Worm (Caenorhabditis elegans) whole organism, L4 larva: ENCODE measurements around the gene T14G8.3.

Experiments used
- D1046.2 ChIP-seq: fragments of 200-800 bp; sonication (Bioruptor generic); IDR thresholded peaks from 2 replicates; pipeline ENCODE4 v1.3.6; 2022; ENCODE audit warnings: missing genetic modification characterization, missing compliant biosample characterization
- F10B5.3 ChIP-seq: sonication (generic microtip); optimal IDR thresholded peaks from 2 replicates; lab custom pipeline; 2016; ENCODE audit warnings: mild to moderate bottlenecking, missing genetic modification characterization, missing compliant biosample characterization
- F26F4.8 ChIP-seq: fragments of 200-800 bp; sonication (Bioruptor generic); conservative IDR thresholded peaks from 2 replicates; pipeline ENCODE4 v1.3.6; 2022; ENCODE audit warnings: missing genetic modification characterization, missing compliant biosample characterization
- F44E2.7 ChIP-seq: fragments of 200-800 bp; sonication (Bioruptor generic); IDR thresholded peaks from 2 replicates; pipeline ENCODE4 v2.1.2; 2022; ENCODE audit warnings: missing genetic modification characterization, missing compliant biosample characterization
- Y48G9A.11 ChIP-seq: fragments of 200-800 bp; sonication (Bioruptor generic); IDR thresholded peaks from 2 replicates; pipeline ENCODE4 v1.3.6; 2022; ENCODE audit warnings: missing genetic modification reagents, missing genetic modification characterization, missing compliant biosample characterization
- aha-1 ChIP-seq: fragments of 150-350 bp; peaks from one replicate; lab custom pipeline; 2014; ENCODE audit warnings: missing biosample characterization, missing genetic modification characterization
- ama-1 ChIP-seq: fragments of 150-350 bp; optimal IDR thresholded peaks from 2 replicates; lab custom pipeline; 2014; ENCODE audit warnings: inconsistent platforms, mixed read lengths
- arid-1 ChIP-seq: fragments of 200-800 bp; sonication (Bioruptor generic); conservative IDR thresholded peaks from 2 replicates; pipeline ENCODE4 v1.3.6; 2022; ENCODE audit warnings: missing genetic modification reagents, missing genetic modification characterization, missing compliant biosample characterization
- ceh-28 ChIP-seq: fragments of 150-350 bp; optimal IDR thresholded peaks from 2 replicates; lab custom pipeline; 2014; ENCODE audit warnings: missing biosample characterization, missing genetic modification reagents, missing genetic modification characterization
- ctbp-1 ChIP-seq: fragments of 200-800 bp; sonication (Bioruptor generic); IDR thresholded peaks from 2 replicates; pipeline ENCODE4 v1.3.6; 2022; ENCODE audit warnings: missing genetic modification reagents, missing genetic modification characterization, missing compliant biosample characterization
- daf-12 ChIP-seq: fragments of 150-350 bp; optimal IDR thresholded peaks from 2 replicates; lab custom pipeline; 2014; ENCODE audit warnings: missing biosample characterization, missing genetic modification reagents, missing genetic modification characterization
- daf-8 ChIP-seq: fragments of 200-800 bp; sonication (Bioruptor generic); IDR thresholded peaks from 2 replicates; pipeline ENCODE4 v1.3.6; 2022; ENCODE audit warnings: missing genetic modification characterization, missing compliant biosample characterization
- dmd-6 ChIP-seq: fragments of 200-800 bp; sonication (Bioruptor generic); IDR thresholded peaks from 2 replicates; pipeline ENCODE4 v1.3.6; 2022; ENCODE audit warnings: missing genetic modification reagents, missing genetic modification characterization, missing compliant biosample characterization
- dmd-8 ChIP-seq: fragments of 200-800 bp; sonication (Bioruptor generic); IDR thresholded peaks from 2 replicates; pipeline ENCODE4 v1.3.6; 2022; ENCODE audit warnings: missing genetic modification characterization, missing compliant biosample characterization
- dve-1 ChIP-seq: sonication (generic microtip); optimal IDR thresholded peaks from 2 replicates; lab custom pipeline; 2017; ENCODE audit warnings: antibody characterized with exemption, mild to moderate bottlenecking, missing genetic modification characterization, missing compliant biosample characterization; ENCODE audit not compliant: insufficient read depth
- egl-43 ChIP-seq: fragments of 200-800 bp; sonication (Bioruptor generic); IDR thresholded peaks from 2 replicates; pipeline ENCODE4 v1.3.6; 2022; ENCODE audit warnings: missing genetic modification reagents, missing genetic modification characterization, missing compliant biosample characterization
- hif-1 ChIP-seq, 2 experiments: sonication (generic microtip); optimal IDR thresholded peaks; 2 replicates each; lab custom pipeline; 2016 to 2017; ENCODE audit warnings: missing compliant biosample characterization in 2 of 2, missing genetic modification characterization in 2 of 2, missing genetic modification reagents in 2 of 2, missing genotype in 2 of 2, mild to moderate bottlenecking in 1 of 2
- hlh-11 ChIP-seq: fragments of 200-800 bp; sonication (Bioruptor generic); optimal IDR thresholded peaks from 2 replicates; lab custom pipeline; 2018; ENCODE audit warnings: mild to moderate bottlenecking, missing genetic modification characterization, missing compliant biosample characterization
- hlh-30 ChIP-seq: sonication (generic microtip); optimal IDR thresholded peaks from 2 replicates; lab custom pipeline; 2017; ENCODE audit warnings: antibody characterized with exemption, mild to moderate bottlenecking, missing genetic modification characterization, missing compliant biosample characterization; ENCODE audit not compliant: insufficient read depth
- lin-29 ChIP-seq: fragments of 200-800 bp; sonication (Bioruptor generic); IDR thresholded peaks from 2 replicates; pipeline ENCODE4 v1.3.6; 2022; ENCODE audit warnings: missing genetic modification reagents, missing genetic modification characterization, missing compliant biosample characterization
- lin-39 ChIP-seq: fragments of 150-350 bp; optimal IDR thresholded peaks from 2 replicates; lab custom pipeline; 2014; ENCODE audit warnings: missing biosample characterization, missing genetic modification reagents, missing genetic modification characterization
- lir-3 ChIP-seq: sonication (generic microtip); optimal IDR thresholded peaks from 2 replicates; lab custom pipeline; 2016; ENCODE audit warnings: mild to moderate bottlenecking, missing genetic modification characterization, missing compliant biosample characterization
- madf-9 ChIP-seq: fragments of 200-800 bp; sonication (Bioruptor generic); conservative IDR thresholded peaks from 2 replicates; pipeline ENCODE4 v1.3.6; 2022; ENCODE audit warnings: missing genetic modification reagents, missing genetic modification characterization, missing compliant biosample characterization
- mdl-1 ChIP-seq, 2 experiments: fragments of 150-350 bp in 1 of 2; sonication (generic microtip) in 1 of 2; optimal IDR thresholded peaks; 2 replicates each; lab custom pipeline; 2014 to 2017; ENCODE audit warnings: missing biosample characterization in 2 of 2, missing genetic modification characterization in 2 of 2
- mxl-3 ChIP-seq: fragments of 200-800 bp; sonication (Bioruptor generic); optimal IDR thresholded peaks from 2 replicates; lab custom pipeline; 2018; ENCODE audit warnings: mild to moderate bottlenecking, missing genetic modification characterization, missing compliant biosample characterization
- nhr-11 ChIP-seq: fragments of 150-350 bp; optimal IDR thresholded peaks from 2 replicates; lab custom pipeline; 2014; ENCODE audit warnings: missing biosample characterization, missing genetic modification characterization
- nhr-28 ChIP-seq: fragments of 150-350 bp; optimal IDR thresholded peaks from 2 replicates; lab custom pipeline; 2014; ENCODE audit warnings: missing biosample characterization, missing genetic modification characterization
- nhr-48 ChIP-seq: sonication (generic microtip); optimal IDR thresholded peaks from 2 replicates; lab custom pipeline; 2016; ENCODE audit warnings: mild to moderate bottlenecking, missing genetic modification characterization, missing compliant biosample characterization
- nhr-76 ChIP-seq: fragments of 150-350 bp; optimal IDR thresholded peaks from 2 replicates; lab custom pipeline; 2014; ENCODE audit warnings: missing biosample characterization, missing genetic modification characterization
- nhr-77 ChIP-seq: fragments of 150-350 bp; optimal IDR thresholded peaks from 2 replicates; lab custom pipeline; 2014; ENCODE audit warnings: missing biosample characterization, missing genetic modification characterization
- pha-4 ChIP-seq, 2 experiments: fragments of 150-350 bp in 1 of 2; fragments of 200-800 bp in 1 of 2; sonication (Bioruptor generic) in 1 of 2; IDR thresholded peaks in 1 of 2; optimal IDR thresholded peaks in 1 of 2; 2 replicates each; pipeline versions ENCODE4 v1.3.6 to Lab custom; 2014 to 2022; ENCODE audit warnings: missing genetic modification characterization in 2 of 2, missing genetic modification reagents in 2 of 2, missing biosample characterization in 1 of 2, missing compliant biosample characterization in 1 of 2
- php-3 ChIP-seq: fragments of 200-800 bp; sonication (Bioruptor generic); IDR thresholded peaks from 2 replicates; pipeline ENCODE4 v1.3.6; 2022; ENCODE audit warnings: missing genetic modification reagents, missing genetic modification characterization, missing compliant biosample characterization
- pqm-1 ChIP-seq: sonication (generic microtip); optimal IDR thresholded peaks from 2 replicates; lab custom pipeline; 2017; ENCODE audit warnings: missing biosample characterization, missing genetic modification characterization
- rbr-2 ChIP-seq: sonication (generic microtip); optimal IDR thresholded peaks from 2 replicates; lab custom pipeline; 2016; ENCODE audit warnings: missing genotype, missing genetic modification characterization, missing compliant biosample characterization
- saeg-2 ChIP-seq: fragments of 200-800 bp; sonication (Bioruptor generic); IDR thresholded peaks from 2 replicates; pipeline ENCODE4 v1.3.6; 2022; ENCODE audit warnings: missing genetic modification reagents, missing genetic modification characterization, missing compliant biosample characterization
- set-16 ChIP-seq: fragments of 200-800 bp; sonication (Bioruptor generic); IDR thresholded peaks from 2 replicates; pipeline ENCODE4 v1.3.6; 2022; ENCODE audit warnings: missing genetic modification reagents, missing genetic modification characterization, missing compliant biosample characterization
- skn-1 ChIP-seq: fragments of 150-350 bp; optimal IDR thresholded peaks from 2 replicates; lab custom pipeline; 2014; ENCODE audit warnings: missing biosample characterization, missing genetic modification characterization
- snpc-1.2 ChIP-seq: fragments of 200-800 bp; sonication (Bioruptor generic); IDR thresholded peaks from 2 replicates; pipeline ENCODE4 v1.3.6; 2022; ENCODE audit warnings: missing genetic modification reagents, missing genetic modification characterization, missing compliant biosample characterization
- snpc-4 ChIP-seq: fragments of 150-350 bp; optimal IDR thresholded peaks from 2 replicates; lab custom pipeline; 2014; ENCODE audit warnings: missing biosample characterization, missing genetic modification characterization
- tra-1 ChIP-seq: fragments of 200-800 bp; sonication (Bioruptor generic); IDR thresholded peaks from 2 replicates; pipeline ENCODE4 v1.3.6; 2022; ENCODE audit warnings: missing genetic modification reagents, missing genetic modification characterization, missing compliant biosample characterization
- unc-62 ChIP-seq, 3 experiments: fragments of 150-350 bp in 1 of 3; sonication (generic microtip); optimal IDR thresholded peaks in 2 of 3; peaks in 1 of 3; 1 replicate in 1 of 3; 2 replicates in 2 of 3; lab custom pipeline; 2014 to 2017; ENCODE audit warnings: missing biosample characterization in 3 of 3, missing genetic modification characterization in 3 of 3, missing genetic modification reagents in 3 of 3, missing genotype in 1 of 3
- zip-11 ChIP-seq: fragments of 200-800 bp; sonication (Bioruptor generic); IDR thresholded peaks from 2 replicates; pipeline ENCODE4 v1.3.6; 2022; ENCODE audit warnings: missing genetic modification characterization, missing compliant biosample characterization
- zip-2 ChIP-seq: fragments of 150-350 bp; optimal IDR thresholded peaks from 2 replicates; lab custom pipeline; 2014; ENCODE audit warnings: missing biosample characterization, missing genetic modification characterization
- ztf-11 ChIP-seq: fragments of 150-350 bp; optimal IDR thresholded peaks from 2 replicates; lab custom pipeline; 2014; ENCODE audit warnings: missing biosample characterization, missing genetic modification characterization
- ztf-7 ChIP-seq: fragments of 150-350 bp; optimal IDR thresholded peaks from 2 replicates; lab custom pipeline; 2014; ENCODE audit warnings: missing biosample characterization, missing genetic modification characterization

The T14G8.3 gene

ce11 chrX:12876795-12877530, 15.9 kb downstream of the T14G8.3 start, which contains the start of gene bcat-1 (continued):
- TF ChIP-seq egl-43 (GFP tag; lab: Robert Waterston, UW) (no peak; the same call in none of the 2 replicates), unc-62 (GFP tag; optimal IDR thresholded peaks at IDR 0.05 in 1 of 2; lab: Kevin White, UChicago) (peak in 1 of 2 experiments; percentile 51), unc-62 (tag; optimal IDR thresholded peaks at IDR 0.05; lab: Kevin White, UChicago) (no peak), ctbp-1 (GFP tag; lab: Robert Waterston, UW) (peak; percentile 55; the same call in 1 of the 2 replicates), lir-3 (tag; lab: Kevin White, UChicago) (no peak), ztf-11 (tag; lab: Kevin White, UChicago) (no peak), nhr-76 (tag; lab: Kevin White, UChicago) (no peak), php-3 (GFP tag; lab: Robert Waterston, UW) (peak; percentile 68), pha-4 (GFP tag; IDR thresholded peaks at IDR 0.05; lab: Robert Waterston, UW) (peak; percentile 54), pha-4 (tag; optimal IDR thresholded peaks at IDR 0.05; lab: Kevin White, UChicago) (no peak), aha-1 (tag; lab: Kevin White, UChicago) (peak; percentile 98), dmd-8 (GFP tag; lab: Robert Waterston, UW) (no peak), dve-1 (tag; lab: Kevin White, UChicago) (peak; percentile 64), rbr-2 (tag; lab: Kevin White, UChicago) (peak; percentile 64), set-16 (GFP tag; lab: Robert Waterston, UW) (peak; percentile 99), hif-1 (tag; optimal IDR thresholded peaks at IDR 0.05; lab: Kevin White, UChicago) (peak in 1 of 2 experiments; percentile 72), nhr-48 (tag; lab: Kevin White, UChicago) (peak; percentile 28), nhr-28 (tag; lab: Kevin White, UChicago) (peak; percentile 44), snpc-4 (tag; lab: Kevin White, UChicago) (no peak)
- TF ChIP-seq, all 104 proteins: peak for 31

DNA sequence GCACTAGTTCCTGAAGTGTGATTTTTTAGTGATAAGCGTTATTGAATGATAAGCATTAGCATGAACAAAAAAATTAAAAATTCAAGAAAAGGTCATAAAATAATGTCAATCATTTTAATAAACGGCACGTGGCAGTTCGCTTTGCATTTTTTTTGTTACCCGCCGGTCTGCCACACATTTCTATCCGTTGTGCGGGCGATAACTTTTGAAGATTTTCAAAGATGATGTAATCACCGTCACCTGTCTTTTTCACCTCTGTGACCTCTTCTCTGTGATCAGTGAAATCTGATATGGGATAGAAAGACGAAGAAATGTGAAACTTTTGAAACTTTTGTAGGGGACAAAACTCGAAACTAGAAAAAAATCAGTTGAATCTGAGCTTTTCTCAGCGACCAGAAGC, 16.9 kb downstream of the T14G8.3 start:
- no peak for TF ChIP-seq lin-29 (GFP tag; lab: Robert Waterston, UW)
- no peak for TF ChIP-seq F10B5.3
- peak; percentile 59 to 73 for TF ChIP-seq mdl-1 (tag; optimal IDR thresholded peaks at IDR 0.05; lab: Kevin White, UChicago)
- TF ChIP-seq saeg-2 (GFP tag; lab: Robert Waterston, UW) = no peak
- peak; percentile 69 for TF ChIP-seq hlh-11 (tag; lab: Kevin White, UChicago)
- no peak for TF ChIP-seq dmd-8 (GFP tag; lab: Robert Waterston, UW)
- TF ChIP-seq daf-12 (tag; lab: Kevin White, UChicago) = no peak
- TF ChIP-seq mxl-3 = peak; percentile 64
- TF ChIP-seq snpc-1.2 (GFP tag; lab: Robert Waterston, UW) = no peak
- peak; percentile 45 for TF ChIP-seq ztf-7 (tag; lab: Kevin White, UChicago)
- TF ChIP-seq F44E2.7 (GFP tag; lab: Robert Waterston, UW) = no peak
- TF ChIP-seq lir-3 (tag; lab: Kevin White, UChicago) = no peak
- TF ChIP-seq F26F4.8 (GFP tag; lab: Robert Waterston, UW) = no peak
- no peak for TF ChIP-seq D1046.2 (GFP tag; lab: Robert Waterston, UW)
- TF ChIP-seq daf-8 (GFP tag; lab: Robert Waterston, UW) = no peak
- peak; percentile 33 for TF ChIP-seq dve-1 (tag; lab: Kevin White, UChicago)
- no peak for TF ChIP-seq zip-11 (GFP tag; lab: Robert Waterston, UW)
- TF ChIP-seq skn-1 (tag; lab: Kevin White, UChicago) = no peak
- no peak for TF ChIP-seq ama-1 (lab: Kevin White, UChicago)
- TF ChIP-seq Y48G9A.11 (GFP tag; lab: Robert Waterston, UW) = no peak
- peak; percentile 46 for TF ChIP-seq nhr-11
- peak; percentile 50; the same call in 1 of the 2 replicates for TF ChIP-seq tra-1
- TF ChIP-seq zip-2 (tag; lab: Kevin White, UChicago) = no peak
- TF ChIP-seq dmd-6 (GFP tag; lab: Robert Waterston, UW) = peak; percentile 61
- TF ChIP-seq madf-9 (GFP tag; lab: Robert Waterston, UW) = no peak
- TF ChIP-seq ceh-28 (tag; lab: Kevin White, UChicago) = no peak
- no peak for TF ChIP-seq arid-1 (GFP tag; lab: Robert Waterston, UW)
- no peak for TF ChIP-seq ctbp-1 (GFP tag; lab: Robert Waterston, UW)
- TF ChIP-seq pqm-1 (tag; lab: Kevin White, UChicago) = peak; percentile 48
- peak; percentile 9 for TF ChIP-seq nhr-28 (tag; lab: Kevin White, UChicago)
- TF ChIP-seq nhr-77 (tag; lab: Kevin White, UChicago) = no peak
- TF ChIP-seq hif-1 (tag; optimal IDR thresholded peaks at IDR 0.05; lab: Kevin White, UChicago) = no peak
- peak; percentile 67 for TF ChIP-seq hlh-30 (tag; lab: Kevin White, UChicago)
- TF ChIP-seq lin-39 (tag; lab: Kevin White, UChicago) = no peak
